Worm (Caenorhabditis elegans) whole organism, L4 larva: ENCODE data around the gene ham-3.

ENCODE experiments used
- D1046.2 ChIP-seq: fragments of 200-800 bp; sonication (Bioruptor generic); IDR thresholded peaks from 2 replicates; pipeline ENCODE4 v1.3.6; 2022; ENCODE audit warnings: missing genetic modification characterization, missing compliant biosample characterization
- F10B5.3 ChIP-seq: sonication (generic microtip); optimal IDR thresholded peaks from 2 replicates; lab custom pipeline; 2016; ENCODE audit warnings: mild to moderate bottlenecking, missing genetic modification characterization, missing compliant biosample characterization
- F44E2.7 ChIP-seq: fragments of 200-800 bp; sonication (Bioruptor generic); IDR thresholded peaks from 2 replicates; pipeline ENCODE4 v2.1.2; 2022; ENCODE audit warnings: missing genetic modification characterization, missing compliant biosample characterization
- F49E8.2 ChIP-seq: sonication (generic microtip); optimal IDR thresholded peaks from 2 replicates; lab custom pipeline; 2016; ENCODE audit warnings: missing compliant biosample characterization, mild to moderate bottlenecking, missing genetic modification characterization, borderline replicate concordance
- T20F7.1 ChIP-seq: fragments of 200-800 bp; sonication (Bioruptor generic); optimal IDR thresholded peaks from 2 replicates; lab custom pipeline; 2018; ENCODE audit warnings: mild to moderate bottlenecking, missing genetic modification characterization, missing compliant biosample characterization
- T26A8.4 ChIP-seq: fragments of 200-800 bp; sonication (Bioruptor generic); IDR thresholded peaks from 2 replicates; pipeline ENCODE4 v1.3.6; 2022; ENCODE audit warnings: missing genetic modification characterization, missing compliant biosample characterization
- Y105C5A.15 ChIP-seq: fragments of 200-800 bp; sonication (Bioruptor generic); IDR thresholded peaks from 2 replicates; pipeline ENCODE4 v1.3.6; 2022; ENCODE audit warnings: missing genetic modification characterization, missing compliant biosample characterization
- Y48G9A.11 ChIP-seq: fragments of 200-800 bp; sonication (Bioruptor generic); IDR thresholded peaks from 2 replicates; pipeline ENCODE4 v1.3.6; 2022; ENCODE audit warnings: missing genetic modification reagents, missing genetic modification characterization, missing compliant biosample characterization
- aha-1 ChIP-seq: fragments of 150-350 bp; peaks from one replicate; lab custom pipeline; 2014; ENCODE audit warnings: missing biosample characterization, missing genetic modification characterization
- attf-4 ChIP-seq: sonication (generic microtip); optimal IDR thresholded peaks from 3 replicates; lab custom pipeline; 2017; ENCODE audit warnings: missing biosample characterization, missing genetic modification characterization
- ceh-28 ChIP-seq: fragments of 150-350 bp; optimal IDR thresholded peaks from 2 replicates; lab custom pipeline; 2014; ENCODE audit warnings: missing biosample characterization, missing genetic modification reagents, missing genetic modification characterization
- ceh-82 ChIP-seq: sonication (generic microtip); optimal IDR thresholded peaks from 2 replicates; lab custom pipeline; 2017; ENCODE audit warnings: missing biosample characterization, missing genetic modification characterization
- cey-2 ChIP-seq: sonication (generic microtip); optimal IDR thresholded peaks from 3 replicates; lab custom pipeline; 2017; ENCODE audit warnings: missing genetic modification characterization, mild to moderate bottlenecking, missing compliant biosample characterization, antibody characterized with exemption, borderline replicate concordance; ENCODE audit not compliant: insufficient read depth
- daf-19 ChIP-seq: fragments of 200-800 bp; sonication (Bioruptor generic); conservative IDR thresholded peaks from 2 replicates; pipeline ENCODE4 v1.3.6; 2022; ENCODE audit warnings: missing genetic modification characterization, missing compliant biosample characterization
- dmd-6 ChIP-seq: fragments of 200-800 bp; sonication (Bioruptor generic); IDR thresholded peaks from 2 replicates; pipeline ENCODE4 v1.3.6; 2022; ENCODE audit warnings: missing genetic modification reagents, missing genetic modification characterization, missing compliant biosample characterization
- dmd-9 ChIP-seq: fragments of 200-800 bp; sonication (Bioruptor generic); IDR thresholded peaks from 2 replicates; pipeline ENCODE4 v1.3.6; 2022; ENCODE audit warnings: missing genetic modification reagents, missing genetic modification characterization, missing compliant biosample characterization
- fkh-10 ChIP-seq: fragments of 150-350 bp; optimal IDR thresholded peaks from 2 replicates; lab custom pipeline; 2014; ENCODE audit warnings: missing biosample characterization, missing genetic modification reagents, missing genetic modification characterization
- gei-8 ChIP-seq: fragments of 200-800 bp; sonication (Bioruptor generic); optimal IDR thresholded peaks from 2 replicates; lab custom pipeline; 2018; ENCODE audit warnings: mild to moderate bottlenecking, missing genetic modification characterization, missing compliant biosample characterization
- hmg-1.1 ChIP-seq: fragments of 200-800 bp; sonication (Bioruptor generic); IDR thresholded peaks from 2 replicates; pipeline ENCODE4 v1.3.6; 2022; ENCODE audit warnings: missing genetic modification reagents, missing genetic modification characterization, missing compliant biosample characterization
- jun-1 ChIP-seq: fragments of 150-350 bp; optimal IDR thresholded peaks from 2 replicates; lab custom pipeline; 2014; ENCODE audit warnings: missing biosample characterization, missing genetic modification reagents, missing genetic modification characterization
- lin-13 ChIP-seq: fragments of 150-350 bp; optimal IDR thresholded peaks from 2 replicates; lab custom pipeline; 2014; ENCODE audit warnings: missing biosample characterization, missing genetic modification reagents, missing genetic modification characterization
- lir-3 ChIP-seq: sonication (generic microtip); optimal IDR thresholded peaks from 2 replicates; lab custom pipeline; 2016; ENCODE audit warnings: mild to moderate bottlenecking, missing genetic modification characterization, missing compliant biosample characterization
- mdl-1 ChIP-seq, 2 experiments: fragments of 150-350 bp in 1 of 2; sonication (generic microtip) in 1 of 2; optimal IDR thresholded peaks; 2 replicates each; lab custom pipeline; 2014 to 2017; ENCODE audit warnings: missing biosample characterization in 2 of 2, missing genetic modification characterization in 2 of 2
- mdt-29 ChIP-seq: fragments of 200-800 bp; sonication (Bioruptor generic); IDR thresholded peaks from 2 replicates; pipeline ENCODE4 v1.3.6; 2022; ENCODE audit warnings: missing genetic modification reagents, missing genetic modification characterization, missing compliant biosample characterization
- mep-1 ChIP-seq: fragments of 150-350 bp; sonication (generic microtip); optimal IDR thresholded peaks from 3 replicates; lab custom pipeline; 2014; ENCODE audit warnings: missing biosample characterization, missing genetic modification characterization
- nhr-41 ChIP-seq: fragments of 200-800 bp; sonication (Bioruptor generic); IDR thresholded peaks from 2 replicates; pipeline ENCODE4 v1.3.6; 2022; ENCODE audit warnings: missing genetic modification reagents, missing genetic modification characterization, missing compliant biosample characterization
- nhr-48 ChIP-seq: sonication (generic microtip); optimal IDR thresholded peaks from 2 replicates; lab custom pipeline; 2016; ENCODE audit warnings: mild to moderate bottlenecking, missing genetic modification characterization, missing compliant biosample characterization
- nhr-76 ChIP-seq: fragments of 150-350 bp; optimal IDR thresholded peaks from 2 replicates; lab custom pipeline; 2014; ENCODE audit warnings: missing biosample characterization, missing genetic modification characterization
- nhr-77 ChIP-seq: fragments of 150-350 bp; optimal IDR thresholded peaks from 2 replicates; lab custom pipeline; 2014; ENCODE audit warnings: missing biosample characterization, missing genetic modification characterization
- pqm-1 ChIP-seq: sonication (generic microtip); optimal IDR thresholded peaks from 2 replicates; lab custom pipeline; 2017; ENCODE audit warnings: missing biosample characterization, missing genetic modification characterization
- rbr-2 ChIP-seq: sonication (generic microtip); optimal IDR thresholded peaks from 2 replicates; lab custom pipeline; 2016; ENCODE audit warnings: missing genotype, missing genetic modification characterization, missing compliant biosample characterization
- set-16 ChIP-seq: fragments of 200-800 bp; sonication (Bioruptor generic); IDR thresholded peaks from 2 replicates; pipeline ENCODE4 v1.3.6; 2022; ENCODE audit warnings: missing genetic modification reagents, missing genetic modification characterization, missing compliant biosample characterization
- snpc-4 ChIP-seq: fragments of 150-350 bp; optimal IDR thresholded peaks from 2 replicates; lab custom pipeline; 2014; ENCODE audit warnings: missing biosample characterization, missing genetic modification characterization
- spr-1 ChIP-seq: sonication (generic microtip); optimal IDR thresholded peaks from 2 replicates; lab custom pipeline; 2016; ENCODE audit warnings: mild to moderate bottlenecking, missing genetic modification characterization, missing compliant biosample characterization
- unc-130 ChIP-seq: sonication (generic microtip); optimal IDR thresholded peaks from 2 replicates; lab custom pipeline; 2016; ENCODE audit warnings: missing genetic modification reagents, missing genetic modification characterization, missing compliant biosample characterization
- unc-39 ChIP-seq: sonication (generic microtip); optimal IDR thresholded peaks from 2 replicates; lab custom pipeline; 2017; ENCODE audit warnings: missing biosample characterization, missing genetic modification characterization
- unc-62 ChIP-seq, 3 experiments: fragments of 150-350 bp in 1 of 3; sonication (generic microtip); optimal IDR thresholded peaks in 2 of 3; peaks in 1 of 3; 1 replicate in 1 of 3; 2 replicates in 2 of 3; lab custom pipeline; 2014 to 2017; ENCODE audit warnings: missing biosample characterization in 3 of 3, missing genetic modification characterization in 3 of 3, missing genetic modification reagents in 3 of 3, missing genotype in 1 of 3
- zag-1 ChIP-seq: fragments of 150-350 bp; optimal IDR thresholded peaks from 2 replicates; lab custom pipeline; 2014; ENCODE audit warnings: missing biosample characterization, missing genetic modification characterization
- zip-2 ChIP-seq: fragments of 150-350 bp; optimal IDR thresholded peaks from 2 replicates; lab custom pipeline; 2014; ENCODE audit warnings: missing biosample characterization, missing genetic modification characterization
- ztf-7 ChIP-seq: fragments of 150-350 bp; optimal IDR thresholded peaks from 2 replicates; lab custom pipeline; 2014; ENCODE audit warnings: missing biosample characterization, missing genetic modification characterization

Gene ham-3

DNA sequence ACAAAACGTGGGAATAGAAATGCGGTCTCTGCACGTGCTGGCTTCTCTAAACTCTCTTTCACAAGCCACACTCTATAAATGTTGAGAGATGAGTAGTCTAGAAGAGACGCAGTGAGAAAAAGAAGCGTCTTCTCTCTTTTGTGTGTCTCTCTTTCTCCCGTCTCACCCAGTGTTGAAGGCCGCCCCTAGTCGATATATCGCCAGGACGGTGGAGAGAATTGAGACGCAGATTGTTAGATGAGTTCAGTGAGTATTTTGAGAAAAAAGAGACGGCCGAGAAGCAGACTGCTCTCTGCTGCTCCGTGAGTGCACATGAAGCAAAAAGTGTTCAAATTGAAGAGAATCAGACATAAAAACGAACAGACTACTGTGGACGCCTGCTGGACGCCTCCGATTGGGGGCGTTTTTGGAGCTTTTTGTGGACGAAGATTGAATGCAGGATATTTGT is 24.0 kb upstream of the ham-3 start (continued):
- TF ChIP-seq nhr-41, result no peak
- peak; percentile 98 for TF ChIP-seq aha-1
- TF ChIP-seq ceh-28, result peak; percentile 74
- TF ChIP-seq pqm-1 (tag; lab: Kevin White, UChicago), result peak; percentile 27
- TF ChIP-seq cey-2 (tag; lab: Kevin White, UChicago), result peak; percentile 34
- peak; percentile 89 for TF ChIP-seq rbr-2 (tag; lab: Kevin White, UChicago)
- TF ChIP-seq nhr-76, result no peak
- TF ChIP-seq unc-39, result no peak
- TF ChIP-seq T20F7.1 (GFP tag; lab: Kevin White, UChicago), result peak; percentile 66
- TF ChIP-seq D1046.2 (GFP tag; lab: Robert Waterston, UW), result no peak
- TF ChIP-seq mdl-1 (tag; optimal IDR thresholded peaks at IDR 0.05; lab: Kevin White, UChicago), result peak; percentile 98 to 99
- TF ChIP-seq attf-4, result no peak
- TF ChIP-seq F49E8.2 (tag; lab: Kevin White, UChicago), result no peak
- peak; percentile 34 for TF ChIP-seq nhr-77 (tag; lab: Kevin White, UChicago)
- no peak for TF ChIP-seq F44E2.7 (GFP tag; lab: Robert Waterston, UW)
- TF ChIP-seq Y48G9A.11 (GFP tag; lab: Robert Waterston, UW), result no peak
- no peak for TF ChIP-seq Y105C5A.15 (GFP tag; lab: Robert Waterston, UW)
- no peak for TF ChIP-seq mdt-29 (GFP tag; lab: Robert Waterston, UW)
- TF ChIP-seq jun-1, result peak; percentile 76
- TF ChIP-seq dmd-9, result no peak
- no peak for TF ChIP-seq ztf-7 (tag; lab: Kevin White, UChicago)
- peak; percentile 17 for TF ChIP-seq gei-8 (GFP tag; lab: Kevin White, UChicago)
- TF ChIP-seq snpc-4 (tag; lab: Kevin White, UChicago), result no peak
- TF ChIP-seq T26A8.4 (GFP tag; lab: Robert Waterston, UW), result peak; percentile 91
- peak in 1 of 2 experiments; percentile 99 for TF ChIP-seq unc-62 (GFP tag; optimal IDR thresholded peaks at IDR 0.05 in 1 of 2; lab: Kevin White, UChicago)
- no peak for TF ChIP-seq unc-62 (tag; optimal IDR thresholded peaks at IDR 0.05; lab: Kevin White, UChicago)

DNA sequence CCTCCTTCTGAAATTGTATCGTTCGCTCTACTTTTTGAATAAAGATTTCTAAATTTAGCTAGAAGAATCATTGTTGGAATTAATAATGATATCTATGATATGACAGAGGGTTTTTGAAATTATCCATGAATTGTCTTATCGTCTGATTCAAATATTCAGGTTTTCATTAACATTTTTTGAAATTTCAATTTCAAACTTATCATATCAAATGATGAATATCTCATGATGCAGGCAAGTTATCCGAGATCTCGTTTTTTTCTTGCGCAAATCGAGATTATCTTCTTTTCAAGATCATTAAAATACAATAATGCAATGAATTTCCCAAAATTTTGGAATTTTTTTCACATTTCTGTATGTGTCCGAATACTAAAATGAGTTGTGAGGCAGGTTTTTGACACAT is 22.6 kb upstream of the ham-3 start, which contains the start of gene spop-1:
Gene spop-1, minus strand, starts transcription at position 101 of the 400 bp plus-strand sequence.
- no peak for TF ChIP-seq fkh-10
- peak; percentile 52 for TF ChIP-seq aha-1

ce11 chrIII:10101352-10101751 is 19.2 kb upstream of the ham-3 start, which contains the start of gene kel-10:
kel-10 (minus strand) TSS chrIII:10101452.
- TF ChIP-seq mep-1 (tag; lab: Kevin White, UChicago) (no peak), dmd-9 (no peak), set-16 (GFP tag; lab: Robert Waterston, UW) (no peak), F10B5.3 (no peak), lin-13 (no peak), zip-2 (tag; lab: Kevin White, UChicago) (no peak), ceh-82 (no peak), unc-130 (GFP tag; lab: Kevin White, UChicago) (no peak), mdl-1 (tag; optimal IDR thresholded peaks at IDR 0.05; lab: Kevin White, UChicago) (no peak), spr-1 (tag; lab: Kevin White, UChicago) (no peak), lir-3 (no peak), F44E2.7 (GFP tag; lab: Robert Waterston, UW) (no peak), dmd-6 (GFP tag; lab: Robert Waterston, UW) (no peak)

- TF ChIP-seq aha-1 (no peak), nhr-48 (tag; lab: Kevin White, UChicago) (no peak), hmg-1.1 (GFP tag; lab: Robert Waterston, UW) (no peak), zag-1 (tag; lab: Kevin White, UChicago) (no peak), nhr-76 (no peak), T20F7.1 (GFP tag; lab: Kevin White, UChicago) (no peak), daf-19 (GFP tag; lab: Robert Waterston, UW) (no peak)
- TF ChIP-seq, all 104 proteins: peak for 0
Measured at ce11 chrIII:10106390-10106789, 14.2 kb upstream of the ham-3 start, which contains the start of gene srt-55. srt-55 (minus strand) TSS chrIII:10106490.
